Worm (Caenorhabditis elegans): ENCODE results near the gene C16C8.25.
"Not testable (repeated sequence)": the region's sequence is repeated elsewhere in the genome, so short reads cannot be mapped to it uniquely, and the experiment has no call there.

Gene C16C8.25

ce11 chrII:3439842-3440640 lies 9.0 kb upstream of the C16C8.25 start:
- TF ChIP-seq W03F9.2 (tag; optimal IDR thresholded peaks at IDR 0.05) (no peak), dao-5 (tag; optimal IDR thresholded peaks at IDR 0.05) (no peak), him-1 (tag; optimal IDR thresholded peaks at IDR 0.05) (no peak)

DNA sequence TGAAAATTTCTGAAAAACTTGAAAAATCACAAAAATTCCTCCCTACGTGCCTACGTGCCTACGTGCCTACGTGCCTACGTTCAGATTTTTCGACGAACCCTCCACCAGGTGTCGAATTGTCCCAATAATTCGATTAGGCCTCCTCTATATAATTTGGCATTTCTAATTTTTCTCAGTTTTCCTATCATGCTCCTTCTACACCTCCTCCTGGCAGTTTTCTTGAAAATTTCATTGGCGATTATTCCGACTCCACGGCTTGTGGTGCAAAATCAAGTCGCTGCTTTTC lies 8.4 kb upstream of the C16C8.25 start, which contains the start of gene C16C8.17:
TSS of gene C16C8.17 (plus strand) at position 187 of the 286 bp plus-strand sequence.
- no peak for TF ChIP-seq W03F9.2 (tag; optimal IDR thresholded peaks at IDR 0.05)

DNA sequence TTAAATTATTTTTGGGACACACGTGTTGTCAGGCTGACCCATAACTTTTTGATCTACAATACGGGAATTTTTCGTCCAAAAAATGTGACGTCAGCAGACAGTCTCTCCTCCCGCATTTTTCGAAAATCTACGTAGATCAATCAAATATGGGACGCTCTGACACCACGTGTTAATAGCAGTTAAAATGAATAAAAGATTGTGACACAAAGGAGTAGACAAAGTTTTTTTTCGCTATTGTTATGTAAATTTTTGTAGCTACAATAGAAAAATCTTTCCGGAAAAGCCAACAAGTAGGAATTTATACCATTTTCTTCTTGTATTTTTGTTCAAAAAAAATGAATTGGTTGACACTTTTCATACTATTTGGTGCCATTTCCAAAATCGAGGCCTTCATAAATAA lies 7.7 kb upstream of the C16C8.25 start, which contains the start of gene C16C8.27:
TSS of gene C16C8.27 (plus strand) at position 301 of the 400 bp plus-strand sequence.
- TF ChIP-seq dao-5 (tag; optimal IDR thresholded peaks at IDR 0.05) = no peak
- TF ChIP-seq W03F9.2 (tag; optimal IDR thresholded peaks at IDR 0.05) = no peak
- TF ChIP-seq him-1 (tag; optimal IDR thresholded peaks at IDR 0.05) = no peak

DNA sequence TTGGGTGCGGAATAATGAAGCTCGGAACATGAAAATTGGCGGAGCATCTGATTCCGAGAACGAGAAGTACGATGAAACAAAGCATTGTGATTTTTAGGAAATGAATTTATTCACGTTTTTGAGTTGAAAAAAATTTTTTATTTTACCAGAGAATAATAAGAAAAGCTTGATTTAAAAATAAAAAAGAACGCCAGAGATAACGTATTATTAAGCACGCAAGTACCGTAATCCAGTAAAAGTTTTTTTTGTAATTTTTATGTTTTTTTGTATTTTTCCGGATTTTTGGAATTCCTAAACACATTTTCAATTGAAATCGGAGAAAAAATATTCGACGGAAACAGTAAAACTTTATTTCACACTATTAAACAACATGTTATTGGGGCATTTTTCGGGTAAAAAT lies 5.9 kb upstream of the C16C8.25 start, which contains the start of gene C16C8.22:
TSS of gene C16C8.22 (minus strand) at position 101 of the 400 bp plus-strand sequence.
- TF ChIP-seq him-1 (tag; optimal IDR thresholded peaks at IDR 0.05) (no peak), W03F9.2 (tag; optimal IDR thresholded peaks at IDR 0.05) (no peak), dao-5 (tag; optimal IDR thresholded peaks at IDR 0.05) (no peak)

DNA sequence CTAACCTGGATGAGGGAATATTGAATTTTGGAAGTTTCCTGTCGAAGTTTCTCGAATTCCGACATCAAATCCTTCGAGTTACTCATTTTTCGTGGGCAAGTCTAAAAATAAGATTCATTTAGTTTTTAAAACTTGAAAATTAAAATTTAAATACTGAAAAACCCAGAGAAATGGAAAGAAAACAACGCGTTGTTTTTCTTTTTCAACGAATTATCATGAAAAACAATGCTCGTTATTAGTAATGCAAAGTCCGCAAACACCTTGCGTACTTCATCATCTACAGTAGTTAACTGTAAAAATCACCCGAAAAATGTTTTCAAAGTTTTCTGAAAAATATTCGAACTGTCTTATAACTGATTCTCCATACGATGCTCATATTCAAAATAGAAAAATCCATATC lies 4.8 kb upstream of the C16C8.25 start, which contains the start of gene C16C8.4:
TSS of gene C16C8.4 (minus strand) at position 101 of the 400 bp plus-strand sequence.
- TF ChIP-seq him-1 (tag; optimal IDR thresholded peaks at IDR 0.05) = no peak
- TF ChIP-seq W03F9.2 (tag; optimal IDR thresholded peaks at IDR 0.05) = no peak
- TF ChIP-seq dao-5 (tag; optimal IDR thresholded peaks at IDR 0.05) = no peak

DNA sequence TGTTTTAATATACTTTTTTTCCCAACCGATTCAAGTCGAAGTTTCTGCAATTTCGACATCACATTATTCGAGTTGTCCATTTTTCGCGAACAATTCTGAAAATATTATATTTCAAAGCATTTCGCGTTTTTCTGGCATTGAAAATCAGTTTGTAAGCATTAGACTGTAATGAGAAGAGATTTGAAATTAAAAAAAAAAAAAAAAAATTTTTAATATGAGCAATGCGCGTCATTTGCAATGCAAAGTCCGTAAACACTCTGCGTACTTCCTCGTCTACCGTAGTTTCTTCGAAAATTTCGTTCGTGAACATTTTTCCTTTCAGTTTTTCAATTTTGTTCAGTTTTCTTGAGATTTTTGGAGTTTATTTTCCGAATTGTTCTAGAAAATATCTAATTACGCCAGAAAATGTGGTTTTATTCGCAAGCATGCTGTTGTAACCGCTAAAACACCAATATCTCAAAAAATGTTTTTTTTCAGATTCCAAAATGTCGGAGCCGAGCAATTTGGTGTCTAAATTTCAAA lies 3.7 kb upstream of the C16C8.25 start, which contains the start of the genes C16C8.5 and C16C8.16:
TSS of gene C16C8.5 (minus strand) at position 101 of the 522 bp plus-strand sequence.
TSS of gene C16C8.16 (plus strand) at position 472 of the 522 bp plus-strand sequence.
- TF ChIP-seq him-1 (tag; optimal IDR thresholded peaks at IDR 0.05) (no peak), dao-5 (tag; optimal IDR thresholded peaks at IDR 0.05) (no peak), W03F9.2 (tag; optimal IDR thresholded peaks at IDR 0.05) (no peak)

- TF ChIP-seq W03F9.2 (tag; optimal IDR thresholded peaks at IDR 0.05) (no peak), dao-5 (tag; optimal IDR thresholded peaks at IDR 0.05) (no peak), him-1 (tag; optimal IDR thresholded peaks at IDR 0.05) (no peak)
These were observed 2.4 kb upstream of the C16C8.25 start, which contains the start of the genes C16C8.20 and gldi-6 for ce11 chrII:3446647-3447046. Gene C16C8.20 (plus strand): TSS chrII:3446947. Gene gldi-6 (plus strand): TSS chrII:3446947.

- no peak for TF ChIP-seq him-1 (tag; optimal IDR thresholded peaks at IDR 0.05)
- no peak for TF ChIP-seq W03F9.2 (tag; optimal IDR thresholded peaks at IDR 0.05)
- no peak for TF ChIP-seq dao-5 (tag; optimal IDR thresholded peaks at IDR 0.05)
These were observed 1.1 kb upstream of the C16C8.25 start, which contains the start of gene C16C8.21 for ce11 chrII:3447906-3448305. Gene C16C8.21 (plus strand): TSS chrII:3448206.

DNA sequence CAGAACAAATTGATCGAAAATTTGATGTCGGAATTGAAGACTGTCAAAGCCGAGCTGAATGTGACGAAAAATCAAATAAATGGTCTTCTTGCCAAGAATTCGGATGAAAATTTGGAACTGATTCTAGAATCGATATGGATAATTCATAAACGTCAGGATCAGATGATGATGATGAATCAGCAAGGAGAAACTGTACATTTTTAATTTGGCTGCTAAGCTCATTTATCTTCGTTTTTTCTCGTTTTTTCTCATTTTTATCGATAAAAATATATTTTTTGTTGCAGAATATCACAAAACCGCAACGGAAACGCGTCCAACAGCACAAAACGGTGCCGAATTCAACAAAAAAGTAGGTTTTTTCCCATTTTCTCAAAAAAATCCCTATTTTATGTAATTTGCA lies 484 bp downstream of the C16C8.25 start, which contains the start of gene C16C8.14:
TSS of gene C16C8.14 (plus strand) at position 301 of the 400 bp plus-strand sequence.
- TF ChIP-seq W03F9.2, dao-5, him-1 (tag; optimal IDR thresholded peaks at IDR 0.05): not testable (repeated sequence)

- TF ChIP-seq him-1 (tag; optimal IDR thresholded peaks at IDR 0.05) (no peak), W03F9.2 (tag; optimal IDR thresholded peaks at IDR 0.05) (no peak), dao-5 (tag; optimal IDR thresholded peaks at IDR 0.05) (no peak)
These were observed 3.4 kb downstream of the C16C8.25 start, which contains the start of gene C16C8.12 for ce11 chrII:3452421-3452820. Gene C16C8.12 (plus strand): TSS chrII:3452721.

DNA sequence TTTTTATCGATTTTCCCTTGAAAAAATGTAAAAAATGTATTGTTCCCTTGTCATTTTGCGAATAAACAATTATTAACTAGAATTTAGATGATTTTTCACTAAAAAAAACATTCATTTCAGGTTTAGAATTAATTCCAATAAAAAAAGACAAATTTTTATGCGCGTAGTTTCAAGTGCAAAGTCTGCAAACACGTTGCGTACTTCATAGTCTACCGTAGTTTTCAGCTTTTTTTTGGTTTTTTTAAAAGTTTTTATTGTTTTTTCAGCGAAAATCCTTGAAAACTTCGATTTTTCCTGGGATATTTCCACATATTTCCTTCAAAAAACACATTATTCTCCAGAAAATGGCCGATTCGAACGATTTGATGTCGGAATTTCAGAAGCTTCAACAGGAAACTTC lies 4.5 kb downstream of the C16C8.25 start, which contains the start of gene C16C8.11:
TSS of gene C16C8.11 (plus strand) at position 188 of the 400 bp plus-strand sequence.
- no peak for TF ChIP-seq dao-5 (tag; optimal IDR thresholded peaks at IDR 0.05)
- no peak for TF ChIP-seq W03F9.2 (tag; optimal IDR thresholded peaks at IDR 0.05)
- TF ChIP-seq him-1 (tag; optimal IDR thresholded peaks at IDR 0.05) = no peak

DNA sequence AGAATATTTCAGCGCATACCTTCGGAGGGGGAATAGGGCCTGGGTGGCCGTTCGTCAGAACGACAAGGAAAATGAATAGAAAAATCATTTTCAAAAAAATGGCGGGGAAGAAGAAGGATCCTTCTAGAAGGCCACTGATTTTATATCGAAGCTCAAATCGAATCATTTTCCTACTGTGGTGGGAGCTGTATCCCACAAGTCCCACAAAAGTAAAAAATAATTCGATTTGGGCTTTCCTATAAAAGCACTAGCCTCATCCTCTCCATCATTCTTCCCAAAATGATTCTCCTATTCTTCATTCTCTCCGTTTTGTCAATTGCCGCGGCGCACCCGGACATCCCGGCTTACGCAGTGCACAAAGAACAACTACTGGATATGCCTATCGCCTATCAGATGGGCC lies 9.2 kb downstream of the C16C8.25 start, which contains the start of the genes C16C8.26 and C16C8.19:
TSS of gene C16C8.26 (minus strand) at position 101 of the 400 bp plus-strand sequence.
TSS of gene C16C8.19 (plus strand) at position 279 of the 400 bp plus-strand sequence.
- TF ChIP-seq him-1 (tag; optimal IDR thresholded peaks at IDR 0.05) = no peak
- TF ChIP-seq W03F9.2 (tag; optimal IDR thresholded peaks at IDR 0.05) = no peak
- no peak for TF ChIP-seq dao-5 (tag; optimal IDR thresholded peaks at IDR 0.05)

- no peak for TF ChIP-seq dao-5 (tag; optimal IDR thresholded peaks at IDR 0.05)
- TF ChIP-seq W03F9.2 (tag; optimal IDR thresholded peaks at IDR 0.05) = no peak
- no peak for TF ChIP-seq him-1 (tag; optimal IDR thresholded peaks at IDR 0.05)
These were observed 10.2 kb downstream of the C16C8.25 start for ce11 chrII:3459199-3459598.

- TF ChIP-seq him-1 (tag; optimal IDR thresholded peaks at IDR 0.05) (no peak), W03F9.2 (tag; optimal IDR thresholded peaks at IDR 0.05) (no peak)
These were observed 11.0 kb downstream of the C16C8.25 start, which contains the start of gene C16C8.7 for ce11 chrII:3460048-3460447. Gene C16C8.7 (minus strand): TSS chrII:3460148.
